Worm (Caenorhabditis elegans): ENCODE data around the gene srx-114.

Gene srx-114

DNA sequence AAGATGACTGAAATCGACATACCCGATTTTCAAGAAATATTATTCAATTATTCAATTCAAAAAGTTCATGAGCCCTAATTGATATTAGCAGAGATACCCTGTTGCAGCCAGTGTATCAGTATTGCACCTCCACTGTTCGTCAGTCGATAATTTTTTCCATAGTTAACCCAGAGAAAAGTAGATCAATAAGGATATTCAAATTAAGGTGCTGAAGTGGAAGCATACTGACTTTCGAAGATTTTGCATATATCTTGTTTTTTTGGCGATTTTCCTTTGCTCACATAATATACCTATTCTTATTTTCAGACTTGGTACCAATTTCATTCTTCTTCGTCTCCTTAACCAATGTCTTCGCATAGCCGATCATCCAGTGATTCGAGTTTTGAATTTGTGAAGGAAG lies 14.0 kb downstream of the srx-114 start, which contains the start of gene EEED8.15:
Gene EEED8.15 (plus strand): TSS at position 301 of the 400 bp plus-strand sequence.
- TF ChIP-seq mab-5 (tag; optimal IDR thresholded peaks at IDR 0.05): no peak
- no peak for TF ChIP-seq M03D4.4 (tag; optimal IDR thresholded peaks at IDR 0.05)
- TF ChIP-seq mep-1 (tag; optimal IDR thresholded peaks at IDR 0.05): no peak
- no peak for TF ChIP-seq nhr-76 (tag; optimal IDR thresholded peaks at IDR 0.05)
- TF ChIP-seq zip-8 (tag; optimal IDR thresholded peaks at IDR 0.05): no peak
- TF ChIP-seq nhr-12 (tag; optimal IDR thresholded peaks at IDR 0.05): no peak

DNA sequence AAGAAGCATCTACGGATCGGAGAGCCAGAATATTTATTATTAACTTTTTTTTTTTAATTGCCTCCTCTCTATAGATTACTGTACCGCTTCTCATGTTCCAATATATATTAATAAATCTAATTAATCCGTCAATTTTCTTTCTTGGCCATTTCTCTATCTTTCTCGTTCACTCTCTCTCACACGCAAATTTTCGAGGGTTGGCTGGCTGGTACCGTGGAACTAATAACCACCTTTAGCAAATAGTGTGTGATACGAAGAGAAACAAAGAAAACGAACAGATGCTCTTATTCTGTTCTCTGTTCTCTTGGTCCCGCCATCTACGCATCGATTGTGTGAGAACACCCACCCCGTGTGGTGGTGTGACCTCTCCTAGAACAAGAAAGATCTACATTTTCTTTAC lies 14.7 kb downstream of the srx-114 start:
- TF ChIP-seq zip-8 (tag; optimal IDR thresholded peaks at IDR 0.05) (no peak), unc-120 (tag; optimal IDR thresholded peaks at IDR 0.05; ENCODE audit: poor library complexity, severe bottlenecking) (peak; percentile 14), ces-1 (GFP tag; optimal IDR thresholded peaks at IDR 0.05) (peak; percentile 89), ceh-43 (GFP tag; optimal IDR thresholded peaks at IDR 0.05) (peak; percentile 59), cnd-1 (tag; optimal IDR thresholded peaks at IDR 0.05) (peak; percentile 84), mep-1 (tag; optimal IDR thresholded peaks at IDR 0.05) (no peak), ztf-11 (tag; optimal IDR thresholded peaks at IDR 0.05) (peak; percentile 13), nhr-237 (tag; optimal IDR thresholded peaks at IDR 0.05) (no peak), ceh-39 (tag; optimal IDR thresholded peaks at IDR 0.05) (peak; percentile 18), mls-2 (tag; optimal IDR thresholded peaks at IDR 0.05) (peak; percentile 52), lin-13 (tag; optimal IDR thresholded peaks at IDR 0.05) (peak; percentile 25), elt-3 (tag; optimal IDR thresholded peaks at IDR 0.05) (no peak), M03D4.4 (tag; optimal IDR thresholded peaks at IDR 0.05) (no peak), unc-39 (tag; optimal IDR thresholded peaks at IDR 0.05) (no peak), lin-32 (GFP tag; optimal IDR thresholded peaks at IDR 0.05) (peak; percentile 67), unc-62 (GFP tag; optimal IDR thresholded peaks at IDR 0.05) (no peak), snpc-4 (tag; optimal IDR thresholded peaks at IDR 0.05) (no peak), hlh-1 (tag; optimal IDR thresholded peaks at IDR 0.05) (peak; percentile 75), ceh-83 (GFP tag; optimal IDR thresholded peaks at IDR 0.05) (no peak)

ce11 chrII:5417905-5418304 lies 15.1 kb downstream of the srx-114 start:
- TF ChIP-seq nhr-2 (tag; optimal IDR thresholded peaks at IDR 0.05) (no peak), M03D4.4 (tag; optimal IDR thresholded peaks at IDR 0.05) (no peak), pha-4 (tag; optimal IDR thresholded peaks at IDR 0.05) (no peak), unc-62 (GFP tag; optimal IDR thresholded peaks at IDR 0.05) (peak; percentile 94), ceh-83 (GFP tag; optimal IDR thresholded peaks at IDR 0.05) (no peak)

DNA sequence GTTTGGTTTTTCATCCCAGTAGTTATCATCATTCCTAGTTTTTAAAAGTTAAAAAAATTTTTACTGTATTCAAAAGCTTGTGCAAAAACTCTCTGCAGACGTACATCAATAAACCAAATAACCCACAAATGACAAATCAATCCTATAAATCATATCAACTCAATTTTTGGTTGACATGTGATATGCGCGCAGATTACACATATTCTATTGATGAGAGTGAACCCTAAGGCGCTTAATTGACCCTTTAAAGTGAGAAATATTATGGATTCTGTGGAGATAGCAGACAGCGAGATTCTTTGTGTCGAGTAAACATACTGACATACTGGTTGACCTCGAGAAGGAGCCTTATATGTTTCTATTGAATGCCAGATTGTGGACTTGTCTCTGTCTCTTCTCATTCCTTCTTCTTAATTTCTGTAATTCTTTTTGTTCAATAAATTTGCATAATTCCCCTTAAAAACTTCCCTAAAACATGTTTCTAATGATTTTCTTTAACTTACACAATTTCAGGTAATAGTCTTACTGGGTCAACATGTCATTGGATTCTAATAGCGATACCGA lies 16.7 kb downstream of the srx-114 start, which contains the start of gene EEED8.2:
Gene EEED8.2 (plus strand): TSS at position 511 of the 561 bp plus-strand sequence.
- no peak for TF ChIP-seq nhr-76 (tag; optimal IDR thresholded peaks at IDR 0.05)
- no peak for TF ChIP-seq unc-39 (tag; optimal IDR thresholded peaks at IDR 0.05)
- no peak for TF ChIP-seq lin-13 (tag; optimal IDR thresholded peaks at IDR 0.05)
- peak; percentile 14 for TF ChIP-seq nhr-2 (tag; optimal IDR thresholded peaks at IDR 0.05)
- peak; percentile 18 for TF ChIP-seq pha-4 (tag; optimal IDR thresholded peaks at IDR 0.05)
- no peak for TF ChIP-seq nhr-12 (tag; optimal IDR thresholded peaks at IDR 0.05)
- peak; percentile 64 for TF ChIP-seq mab-5 (tag; optimal IDR thresholded peaks at IDR 0.05)
- TF ChIP-seq ceh-83 (GFP tag; optimal IDR thresholded peaks at IDR 0.05): no peak
- TF ChIP-seq tbx-8 (GFP tag; optimal IDR thresholded peaks at IDR 0.05): no peak
- TF ChIP-seq nhr-237 (tag; optimal IDR thresholded peaks at IDR 0.05): no peak
- TF ChIP-seq unc-62 (GFP tag; optimal IDR thresholded peaks at IDR 0.05): peak; percentile 92
- TF ChIP-seq ceh-39 (tag; optimal IDR thresholded peaks at IDR 0.05): no peak
- TF ChIP-seq sem-2 (GFP tag; optimal IDR thresholded peaks at IDR 0.05): no peak

- TF ChIP-seq nhr-2 (tag; optimal IDR thresholded peaks at IDR 0.05) (no peak), mls-2 (tag; optimal IDR thresholded peaks at IDR 0.05) (no peak), tbx-8 (GFP tag; optimal IDR thresholded peaks at IDR 0.05) (no peak), unc-39 (tag; optimal IDR thresholded peaks at IDR 0.05) (no peak), ces-1 (GFP tag; optimal IDR thresholded peaks at IDR 0.05) (no peak), mab-5 (tag; optimal IDR thresholded peaks at IDR 0.05) (no peak), lsy-2 (tag; optimal IDR thresholded peaks at IDR 0.05) (no peak), sem-2 (GFP tag; optimal IDR thresholded peaks at IDR 0.05) (no peak), nhr-12 (tag; optimal IDR thresholded peaks at IDR 0.05) (no peak), drap-1 (GFP tag; optimal IDR thresholded peaks at IDR 0.05) (no peak), elt-3 (tag; optimal IDR thresholded peaks at IDR 0.05) (no peak), ceh-43 (GFP tag; optimal IDR thresholded peaks at IDR 0.05) (no peak), sptf-1 (tag; optimal IDR thresholded peaks at IDR 0.05) (no peak), bed-3 (GFP tag; optimal IDR thresholded peaks at IDR 0.05) (no peak), nhr-76 (tag; optimal IDR thresholded peaks at IDR 0.05) (no peak), blmp-1 (tag; optimal IDR thresholded peaks at IDR 0.05) (no peak), flh-1 (GFP tag; optimal IDR thresholded peaks at IDR 0.05) (no peak), unc-62 (GFP tag; optimal IDR thresholded peaks at IDR 0.05) (no peak), hlh-1 (tag; optimal IDR thresholded peaks at IDR 0.05) (no peak), lin-13 (tag; optimal IDR thresholded peaks at IDR 0.05) (no peak)
Observed at ce11 chrII:5414040-5414439, 18.9 kb downstream of the srx-114 start, which contains the start of the genes EEED8.14 and EEED8.3. EEED8.14 (minus strand) TSS chrII:5414052. EEED8.3 (plus strand) TSS chrII:5414276.
